Worm (Caenorhabditis elegans) whole organism, late embryonic: ENCODE results near the gene tam-1.

Experiments used
- T23F11.4 ChIP-seq: fragments of 200-800 bp; sonication (Bioruptor generic); optimal IDR thresholded peaks from 2 replicates; lab custom pipeline; 2018; ENCODE audit warnings: mild to moderate bottlenecking, missing genetic modification characterization, missing compliant biosample characterization
- ceh-22 ChIP-seq: sonication (generic microtip); optimal IDR thresholded peaks from 2 replicates; lab custom pipeline; 2017; ENCODE audit warnings: missing biosample characterization, missing genetic modification characterization
- dmd-4 ChIP-seq: sonication (generic microtip); optimal IDR thresholded peaks from 2 replicates; lab custom pipeline; 2016; ENCODE audit warnings: borderline replicate concordance, missing genetic modification characterization, missing compliant biosample characterization
- elt-2 ChIP-seq: sonication (generic microtip); optimal IDR thresholded peaks from 2 replicates; lab custom pipeline; 2016; ENCODE audit warnings: missing genetic modification reagents, missing genetic modification characterization, missing compliant biosample characterization
- fax-1 ChIP-seq: sonication (generic microtip); optimal IDR thresholded peaks from 2 replicates; lab custom pipeline; 2016; ENCODE audit warnings: missing genotype, missing genetic modification characterization, missing compliant biosample characterization
- hlh-30 ChIP-seq: sonication (generic microtip); optimal IDR thresholded peaks from 2 replicates; lab custom pipeline; 2017; ENCODE audit warnings: antibody characterized with exemption, missing genetic modification characterization, missing compliant biosample characterization; ENCODE audit not compliant: insufficient read depth
- nfya-1 ChIP-seq: sonication (generic microtip); optimal IDR thresholded peaks from 2 replicates; lab custom pipeline; 2017; ENCODE audit warnings: missing genetic modification characterization, mild to moderate bottlenecking, missing compliant biosample characterization, antibody characterized with exemption, moderate library complexity
- nhr-11 ChIP-seq: fragments of 150-350 bp; optimal IDR thresholded peaks from 2 replicates; lab custom pipeline; 2014; ENCODE audit warnings: missing biosample characterization, missing genetic modification characterization
- nhr-232 ChIP-seq: sonication (generic microtip); optimal IDR thresholded peaks from 2 replicates; lab custom pipeline; 2016; ENCODE audit warnings: missing genetic modification characterization, missing compliant biosample characterization
- rnt-1 ChIP-seq: sonication (generic microtip); optimal IDR thresholded peaks from 2 replicates; lab custom pipeline; 2016; ENCODE audit warnings: missing genetic modification characterization, missing compliant biosample characterization
- tbx-2 ChIP-seq: sonication (generic microtip); optimal IDR thresholded peaks from 2 replicates; lab custom pipeline; 2016; ENCODE audit warnings: missing genetic modification characterization, missing compliant biosample characterization

ce11 chrV:4951434-4951833 is 11.5 kb downstream of the tam-1 start, which contains the start of gene str-207:
- TF ChIP-seq nfya-1 (no peak), ceh-22 (tag; lab: Kevin White, UChicago) (no peak), nhr-11 (no peak), elt-2 (tag; lab: Kevin White, UChicago) (no peak), rnt-1 (no peak), tbx-2 (tag; lab: Kevin White, UChicago) (no peak), nhr-232 (tag; lab: Kevin White, UChicago) (no peak), dmd-4 (tag; lab: Kevin White, UChicago) (no peak), fax-1 (tag; lab: Kevin White, UChicago) (no peak), hlh-30 (tag; lab: Kevin White, UChicago) (no peak), T23F11.4 (no peak)
